ENCODE assay signal across 1 fruit fly cellular context in the genomic region with DNA sequence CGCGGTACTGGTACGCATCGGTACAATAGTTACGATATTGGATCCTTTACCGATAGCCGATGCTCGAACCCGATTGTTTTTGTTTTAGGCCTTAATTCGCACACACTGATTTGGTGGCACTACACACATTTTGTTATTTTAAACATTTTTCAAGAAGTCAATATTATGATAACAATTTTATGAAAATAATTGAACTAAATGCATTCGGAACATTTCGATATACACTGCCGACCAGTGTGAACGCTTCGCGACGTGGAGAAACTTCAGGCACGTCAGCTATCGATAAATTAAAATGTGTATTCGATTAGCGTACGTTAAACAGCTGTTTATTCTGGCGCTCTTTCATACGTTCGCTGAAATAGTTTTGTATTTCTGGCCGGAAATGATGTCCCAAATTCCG.
TF ChIP-seq lines count a peak whose summit lies in the region.

TSS of gene CG12713 (plus strand) at position 319 of the 400 bp plus-strand sequence.

TF ChIP-seq in whole organism, embryonic, 481 proteins besides CTCF, POLR2A, EP300 and RAD21 (continued from another document and continues in another):
- TF ChIP-seq bowl (GFP tag; IDR thresholded peaks at IDR 0.05; lab: Robert Waterston, UW) (no peak), cg (GFP tag; optimal IDR thresholded peaks at IDR 0.05; lab: Kevin White, UChicago) (no peak), MESR4 (GFP tag; optimal IDR thresholded peaks at IDR 0.05; lab: Kevin White, UChicago) (peak; percentile 21), gce (GFP tag; IDR thresholded peaks at IDR 0.05; lab: Robert Waterston, UW) (no peak), CG17328 (GFP tag; IDR thresholded peaks at IDR 0.05; lab: Robert Waterston, UW) (no peak), hkb (optimal IDR thresholded peaks at IDR 0.05; lab: Kevin White, UChicago) (peak; percentile 20), hkb (GFP tag; IDR thresholded peaks at IDR 0.05; lab: Robert Waterston, UW) (no peak), CG18262 (tag; optimal IDR thresholded peaks at IDR 0.05; lab: Kevin White, UChicago) (peak; percentile 14), ara (GFP tag; IDR thresholded peaks at IDR 0.05; lab: Robert Waterston, UW) (no peak), mld (GFP tag; IDR thresholded peaks at IDR 0.05; lab: Robert Waterston, UW; ENCODE audit: partially characterized antibody) (peak; percentile 65; the same call in 2 of the 3 replicates), Sox100B (GFP tag; optimal IDR thresholded peaks at IDR 0.05; lab: Kevin White, UChicago) (no peak), CG13123 (GFP tag; optimal IDR thresholded peaks at IDR 0.05; lab: Kevin White, UChicago) (no peak), sc (optimal IDR thresholded peaks at IDR 0.05; lab: Kevin White, UChicago) (no peak), sc (GFP tag; optimal IDR thresholded peaks at IDR 0.05; lab: Kevin White, UChicago) (no peak), Sin3A (optimal IDR thresholded peaks at IDR 0.05; lab: Kevin White, UChicago) (peak; percentile 96), cad (GFP tag; optimal IDR thresholded peaks at IDR 0.05; lab: Kevin White, UChicago) (no peak), CG16863 (GFP tag; optimal IDR thresholded peaks at IDR 0.05; lab: Kevin White, UChicago) (no peak), Dll (GFP tag; IDR thresholded peaks at IDR 0.05; lab: Robert Waterston, UW; ENCODE audit: partially characterized antibody) (peak; percentile 83), CG32767 (GFP tag; IDR thresholded peaks at IDR 0.05; lab: Robert Waterston, UW) (0 out of 2 replicates have a peak, but pooled peaks have one; percentile 22), Xbp1 (GFP tag; optimal IDR thresholded peaks at IDR 0.05; lab: Kevin White, UChicago) (peak; percentile 13), CG6791 (GFP tag; IDR thresholded peaks at IDR 0.05; lab: Robert Waterston, UW; ENCODE audit: partially characterized antibody) (peak; percentile 89; the same call in 2 of the 3 replicates), CG2120 (GFP tag; optimal IDR thresholded peaks at IDR 0.05; lab: Kevin White, UChicago) (peak; percentile 53), pros (GFP tag; optimal IDR thresholded peaks at IDR 0.05; lab: Kevin White, UChicago) (no peak), CG6765 (GFP tag; optimal IDR thresholded peaks at IDR 0.05; lab: Kevin White, UChicago) (no peak), Antp (GFP tag; optimal IDR thresholded peaks at IDR 0.05; lab: Kevin White, UChicago) (no peak), HmgD (GFP tag; optimal IDR thresholded peaks at IDR 0.05; lab: Kevin White, UChicago) (peak; percentile 16), Dref (GFP tag; IDR thresholded peaks at IDR 0.05; lab: Robert Waterston, UW) (peak; percentile 93), Bdp1 (GFP tag; optimal IDR thresholded peaks at IDR 0.05; lab: Kevin White, UChicago) (peak; percentile 34), Scr (GFP tag; IDR thresholded peaks at IDR 0.05; lab: Robert Waterston, UW; ENCODE audit: partially characterized antibody) (peak; percentile 82), CG12391 (tag; optimal IDR thresholded peaks at IDR 0.05; lab: Kevin White, UChicago) (peak; percentile 41), CG16813 (GFP tag; IDR thresholded peaks at IDR 0.05; lab: Robert Waterston, UW; ENCODE audit: partially characterized antibody) (peak; percentile 87), CG11696 (GFP tag; IDR thresholded peaks at IDR 0.05; lab: Robert Waterston, UW) (no peak), Rx (GFP tag; IDR thresholded peaks at IDR 0.05; lab: Robert Waterston, UW) (no peak), unpg (GFP tag; optimal IDR thresholded peaks at IDR 0.05; lab: Kevin White, UChicago) (peak; percentile 0), Jarid2 (GFP tag; optimal IDR thresholded peaks at IDR 0.05; lab: Kevin White, UChicago) (no peak), CrebB (tag; optimal IDR thresholded peaks at IDR 0.05; lab: Kevin White, UChicago) (no peak), CG3163 (GFP tag; optimal IDR thresholded peaks at IDR 0.05; lab: Kevin White, UChicago) (no peak), CG12769 (tag; optimal IDR thresholded peaks at IDR 0.05; lab: Kevin White, UChicago) (peak; percentile 53), trh (GFP tag; optimal IDR thresholded peaks at IDR 0.05; lab: Kevin White, UChicago) (no peak), aop (GFP tag; IDR thresholded peaks at IDR 0.05; lab: Robert Waterston, UW) (no peak), HLH4C (GFP tag; IDR thresholded peaks at IDR 0.05; lab: Robert Waterston, UW; ENCODE audit: partially characterized antibody) (peak; percentile 92), CG14710 (tag; optimal IDR thresholded peaks at IDR 0.05; lab: Kevin White, UChicago) (peak; percentile 86), CG30020 (tag; optimal IDR thresholded peaks at IDR 0.05; lab: Kevin White, UChicago) (peak; percentile 87), dpn (GFP tag; optimal IDR thresholded peaks at IDR 0.05; lab: Kevin White, UChicago) (peak; percentile 22 to 34), dimm (GFP tag; IDR thresholded peaks at IDR 0.05; lab: Robert Waterston, UW) (no peak), CG12104 (GFP tag; optimal IDR thresholded peaks at IDR 0.05; lab: Kevin White, UChicago) (no peak), Hey (tag; optimal IDR thresholded peaks at IDR 0.05; lab: Kevin White, UChicago) (no peak), Fer1 (GFP tag; optimal IDR thresholded peaks at IDR 0.05; lab: Kevin White, UChicago) (no peak), CG10979 (tag; optimal IDR thresholded peaks at IDR 0.05; lab: Kevin White, UChicago) (peak; percentile 3), Hr39 (optimal IDR thresholded peaks at IDR 0.05; lab: Kevin White, UChicago) (no peak), CG2129 (GFP tag; IDR thresholded peaks at IDR 0.05; lab: Robert Waterston, UW; ENCODE audit: partially characterized antibody) (peak; percentile 38; the same call in 1 of the 2 replicates), ewg (GFP tag; optimal IDR thresholded peaks at IDR 0.05; lab: Kevin White, UChicago) (no peak), HLH54F (GFP tag; optimal IDR thresholded peaks at IDR 0.05; lab: Kevin White, UChicago) (peak; percentile 20), D19B (GFP tag; optimal IDR thresholded peaks at IDR 0.05; lab: Kevin White, UChicago) (no peak), vnd (GFP tag; IDR thresholded peaks at IDR 0.05; lab: Robert Waterston, UW; ENCODE audit: partially characterized antibody) (peak; percentile 78), Ets97D (GFP tag; optimal IDR thresholded peaks at IDR 0.05; lab: Kevin White, UChicago) (peak; percentile 82), CG3847 (GFP tag; IDR thresholded peaks at IDR 0.05; lab: Robert Waterston, UW) (no peak), maf-S (GFP tag; optimal IDR thresholded peaks at IDR 0.05; lab: Kevin White, UChicago) (peak; percentile 6), nom (GFP tag; optimal IDR thresholded peaks at IDR 0.05; lab: Kevin White, UChicago) (no peak), CG1233 (GFP tag; optimal IDR thresholded peaks at IDR 0.05; lab: Kevin White, UChicago) (no peak), Nf-YA (GFP tag; IDR thresholded peaks at IDR 0.05; lab: Robert Waterston, UW) (no peak), zfh2 (GFP tag; optimal IDR thresholded peaks at IDR 0.05; lab: Kevin White, UChicago) (peak; percentile 42), Hr51 (GFP tag; optimal IDR thresholded peaks at IDR 0.05; lab: Kevin White, UChicago) (no peak), sqz (GFP tag; optimal IDR thresholded peaks at IDR 0.05; lab: Kevin White, UChicago) (no peak), CG8281 (tag; optimal IDR thresholded peaks at IDR 0.05; lab: Kevin White, UChicago) (no peak), TFAM (GFP tag; optimal IDR thresholded peaks at IDR 0.05; lab: Kevin White, UChicago) (no peak), ssp (GFP tag; IDR thresholded peaks at IDR 0.05; lab: Robert Waterston, UW) (peak; percentile 90), H2.0 (GFP tag; IDR thresholded peaks at IDR 0.05; lab: Robert Waterston, UW) (no peak), Dad (GFP tag; optimal IDR thresholded peaks at IDR 0.05; lab: Kevin White, UChicago) (no peak), CG9437 (GFP tag; optimal IDR thresholded peaks at IDR 0.05; lab: Kevin White, UChicago) (peak; percentile 89), CG13287 (GFP tag; IDR thresholded peaks at IDR 0.05; lab: Robert Waterston, UW; ENCODE audit: partially characterized antibody) (peak; percentile 88), CHES-1-like (GFP tag; optimal IDR thresholded peaks at IDR 0.05; lab: Kevin White, UChicago) (peak; percentile 11), tna (GFP tag; IDR thresholded peaks at IDR 0.05; lab: Robert Waterston, UW; ENCODE audit: partially characterized antibody) (peak; percentile 74), CG10321 (GFP tag; IDR thresholded peaks at IDR 0.05; lab: Robert Waterston, UW) (no peak), CG42726 (GFP tag; IDR thresholded peaks at IDR 0.05; lab: Robert Waterston, UW; ENCODE audit: partially characterized antibody) (peak; percentile 65; the same call in 1 of the 2 replicates), Meics (GFP tag; optimal IDR thresholded peaks at IDR 0.05; lab: Kevin White, UChicago) (no peak), ftz-f1 (GFP tag; optimal IDR thresholded peaks at IDR 0.05; lab: Kevin White, UChicago) (peak; percentile 30), vfl (GFP tag; optimal IDR thresholded peaks at IDR 0.05; lab: Kevin White, UChicago) (no peak), CG8765 (GFP tag; IDR thresholded peaks at IDR 0.05; lab: Robert Waterston, UW) (no peak), run (tag; optimal IDR thresholded peaks at IDR 0.05; lab: Kevin White, UChicago) (no peak), ato (GFP tag; IDR thresholded peaks at IDR 0.05; lab: Robert Waterston, UW; ENCODE audit: partially characterized antibody) (peak; percentile 72), Stat92E (GFP tag; optimal IDR thresholded peaks at IDR 0.05; lab: Kevin White, UChicago) (peak in 1 of 3 experiments; percentile 25), CG7839 (tag; optimal IDR thresholded peaks at IDR 0.05; lab: Kevin White, UChicago) (no peak), exex (tag; optimal IDR thresholded peaks at IDR 0.05; lab: Kevin White, UChicago) (peak; percentile 9), ranshi (GFP tag; IDR thresholded peaks at IDR 0.05; lab: Robert Waterston, UW) (no peak), CG32532 (GFP tag; IDR thresholded peaks at IDR 0.05; lab: Robert Waterston, UW) (no peak), lbe (GFP tag; optimal IDR thresholded peaks at IDR 0.05; lab: Kevin White, UChicago) (no peak), bab2 (GFP tag; optimal IDR thresholded peaks at IDR 0.05; lab: Kevin White, UChicago) (peak; percentile 3), Max (GFP tag; optimal IDR thresholded peaks at IDR 0.05; lab: Kevin White, UChicago) (no peak), chif (GFP tag; optimal IDR thresholded peaks at IDR 0.05; lab: Kevin White, UChicago) (peak in 1 of 2 experiments; percentile 6), CG31441 (GFP tag; IDR thresholded peaks at IDR 0.05; lab: Robert Waterston, UW) (peak; percentile 43; the same call in 1 of the 2 replicates), CG2116 (GFP tag; optimal IDR thresholded peaks at IDR 0.05; lab: Kevin White, UChicago) (peak; percentile 91), CG10654 (GFP tag; optimal IDR thresholded peaks at IDR 0.05; lab: Kevin White, UChicago) (no peak), az2 (GFP tag; optimal IDR thresholded peaks at IDR 0.05; lab: Kevin White, UChicago) (no peak), schlank (tag; optimal IDR thresholded peaks at IDR 0.05; lab: Kevin White, UChicago) (no peak), tx (GFP tag; optimal IDR thresholded peaks at IDR 0.05; lab: Kevin White, UChicago) (no peak), CG8388 (GFP tag; optimal IDR thresholded peaks at IDR 0.05; lab: Kevin White, UChicago) (no peak), CG15073 (GFP tag; optimal IDR thresholded peaks at IDR 0.05; lab: Kevin White, UChicago) (no peak), otp (GFP tag; IDR thresholded peaks at IDR 0.05; lab: Robert Waterston, UW) (no peak), CG12155 (GFP tag; optimal IDR thresholded peaks at IDR 0.05; lab: Kevin White, UChicago) (no peak), Dp (GFP tag; optimal IDR thresholded peaks at IDR 0.05; lab: Kevin White, UChicago) (peak; percentile 75), tll (GFP tag; optimal IDR thresholded peaks at IDR 0.05; lab: Kevin White, UChicago) (peak in 1 of 2 experiments; percentile 46), disco-r (GFP tag; optimal IDR thresholded peaks at IDR 0.05; lab: Kevin White, UChicago) (no peak), HmgZ (tag; optimal IDR thresholded peaks at IDR 0.05; lab: Kevin White, UChicago) (peak; percentile 69), CG30403 (GFP tag; optimal IDR thresholded peaks at IDR 0.05; lab: Kevin White, UChicago) (peak; percentile 37), CG8944 (GFP tag; optimal IDR thresholded peaks at IDR 0.05; lab: Kevin White, UChicago) (no peak), phol (tag; optimal IDR thresholded peaks at IDR 0.05; lab: Kevin White, UChicago) (peak; percentile 69), CG7987 (GFP tag; optimal IDR thresholded peaks at IDR 0.05; lab: Kevin White, UChicago) (no peak), Ptx1 (GFP tag; IDR thresholded peaks at IDR 0.05; lab: Robert Waterston, UW) (no peak), Rfx (GFP tag; IDR thresholded peaks at IDR 0.05; lab: Robert Waterston, UW) (no peak), CG17829 (tag; optimal IDR thresholded peaks at IDR 0.05; lab: Kevin White, UChicago) (peak; percentile 59), Bgb (GFP tag; IDR thresholded peaks at IDR 0.05; lab: Robert Waterston, UW; ENCODE audit: partially characterized antibody) (peak; percentile 88), danr (GFP tag; IDR thresholded peaks at IDR 0.05; lab: Robert Waterston, UW) (no peak), lab (GFP tag; optimal IDR thresholded peaks at IDR 0.05; lab: Kevin White, UChicago) (no peak), fd102C (GFP tag; optimal IDR thresholded peaks at IDR 0.05; lab: Kevin White, UChicago) (no peak), YL-1 (GFP tag; optimal IDR thresholded peaks at IDR 0.05; lab: Kevin White, UChicago) (peak; percentile 73), Lhr (GFP tag; optimal IDR thresholded peaks at IDR 0.05; lab: Kevin White, UChicago) (peak; percentile 53), CG4328 (GFP tag; optimal IDR thresholded peaks at IDR 0.05; lab: Kevin White, UChicago) (no peak), CG12744 (GFP tag; optimal IDR thresholded peaks at IDR 0.05; lab: Kevin White, UChicago) (peak; percentile 9), insv (GFP tag; optimal IDR thresholded peaks at IDR 0.05; lab: Kevin White, UChicago) (peak in 1 of 2 experiments; percentile 22), Atf3 (GFP tag; optimal IDR thresholded peaks at IDR 0.05; lab: Kevin White, UChicago) (no peak), BtbVII (GFP tag; optimal IDR thresholded peaks at IDR 0.05; lab: Kevin White, UChicago) (no peak), pum (GFP tag; optimal IDR thresholded peaks at IDR 0.05; lab: Kevin White, UChicago) (no peak), nerfin-2 (GFP tag; IDR thresholded peaks at IDR 0.05; lab: Robert Waterston, UW; ENCODE audit: partially characterized antibody) (peak; percentile 73), z (GFP tag; IDR thresholded peaks at IDR 0.05; lab: Robert Waterston, UW) (no peak), bbx (GFP tag; IDR thresholded peaks at IDR 0.05; lab: Robert Waterston, UW; ENCODE audit: partially characterized antibody) (peak; percentile 84), CG10147 (GFP tag; optimal IDR thresholded peaks at IDR 0.05; lab: Kevin White, UChicago) (no peak)
